Fruit fly (Drosophila melanogaster): ENCODE results near the gene CCT4.

DNA sequence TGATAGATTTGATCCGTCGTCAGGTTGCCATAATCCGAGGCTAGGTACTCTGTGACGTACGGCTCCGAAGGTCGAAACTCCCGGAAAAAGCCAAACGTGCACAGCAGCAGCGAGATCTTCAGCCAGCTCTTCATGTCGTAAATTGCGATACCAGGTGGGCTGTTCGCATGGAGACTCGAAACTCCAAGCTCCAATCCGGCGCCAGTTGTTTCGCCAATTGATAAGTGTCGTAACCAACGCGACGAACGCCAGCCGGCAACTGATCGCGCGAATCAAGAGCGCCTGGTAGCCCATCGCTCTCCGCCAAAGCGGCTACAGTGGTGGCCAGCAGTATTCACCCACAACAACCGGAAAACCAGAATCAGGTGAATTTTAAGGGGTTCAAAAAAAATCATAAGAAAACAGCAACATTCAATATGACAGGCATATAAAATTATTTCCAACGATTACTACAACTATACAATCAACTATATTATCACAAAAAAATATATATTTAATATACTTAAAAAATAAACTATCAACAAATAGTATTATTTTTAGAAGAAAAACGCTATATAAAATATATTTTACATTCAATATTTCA lies 7.7 kb upstream of the CCT4 start, which contains the start of gene CG17036:
- TF ChIP-seq CG8478 (optimal IDR thresholded peaks at IDR 0.05) (no peak), CTCF (optimal IDR thresholded peaks at IDR 0.05) (no peak)

Data from S2 (cell line).